Worm (Caenorhabditis elegans) whole organism, L3 larva: ENCODE measurements around the gene pis-1.

ENCODE experiments used
- ZK546.5 ChIP-seq: sonication (generic microtip); optimal IDR thresholded peaks from 2 replicates; lab custom pipeline; 2017; ENCODE audit warnings: missing biosample characterization, missing genetic modification characterization
- ceh-16 ChIP-seq: sonication (generic microtip); optimal IDR thresholded peaks from 2 replicates; lab custom pipeline; 2017; ENCODE audit warnings: missing biosample characterization, missing genetic modification characterization
- ceh-28 ChIP-seq: fragments of 150-350 bp; optimal IDR thresholded peaks from 2 replicates; lab custom pipeline; 2014; ENCODE audit warnings: missing biosample characterization, missing genetic modification reagents, missing genetic modification characterization
- ceh-82 ChIP-seq: fragments of 150-350 bp; optimal IDR thresholded peaks from 2 replicates; lab custom pipeline; 2014; ENCODE audit warnings: missing biosample characterization, missing genetic modification characterization
- daf-12 ChIP-seq: fragments of 150-350 bp; optimal IDR thresholded peaks from 2 replicates; lab custom pipeline; 2014; ENCODE audit warnings: missing biosample characterization, missing genetic modification reagents, missing genetic modification characterization
- egl-27 ChIP-seq: sonication (generic microtip); optimal IDR thresholded peaks from 4 replicates; lab custom pipeline; 2017; ENCODE audit warnings: missing biosample characterization, missing genetic modification reagents, missing genetic modification characterization
- egl-5 ChIP-seq: fragments of 150-350 bp; optimal IDR thresholded peaks from 2 replicates; lab custom pipeline; 2017; ENCODE audit warnings: missing biosample characterization, missing genetic modification reagents, missing genetic modification characterization, inconsistent platforms
- elt-2 ChIP-seq: sonication (generic microtip); optimal IDR thresholded peaks from 2 replicates; lab custom pipeline; 2016; ENCODE audit warnings: missing genetic modification reagents, mild to moderate bottlenecking, missing genetic modification characterization, missing compliant biosample characterization
- elt-3 ChIP-seq, 3 experiments: fragments of 150-350 bp in 1 of 3; sonication (generic microtip) in 2 of 3; optimal IDR thresholded peaks; 2 replicates in 2 of 3; 4 replicates in 1 of 3; lab custom pipeline; 2014 to 2017; ENCODE audit warnings: missing biosample characterization in 3 of 3, missing genetic modification characterization in 3 of 3
- eor-1 ChIP-seq, 2 experiments: fragments of 150-350 bp; optimal IDR thresholded peaks; 2 replicates each; lab custom pipeline; 2014 to 2018; ENCODE audit warnings: missing biosample characterization in 2 of 2, missing genetic modification characterization in 2 of 2
- fkh-10 ChIP-seq: sonication (generic microtip); optimal IDR thresholded peaks from 2 replicates; lab custom pipeline; 2017; ENCODE audit warnings: missing biosample characterization, missing genetic modification reagents, missing genetic modification characterization
- fkh-2 ChIP-seq: fragments of 150-350 bp; optimal IDR thresholded peaks from 2 replicates; lab custom pipeline; 2014; ENCODE audit warnings: missing biosample characterization, missing genetic modification reagents, missing genetic modification characterization
- fos-1 ChIP-seq: fragments of 150-350 bp; optimal IDR thresholded peaks from 2 replicates; lab custom pipeline; 2014; ENCODE audit warnings: missing biosample characterization, missing genetic modification characterization
- hmg-11 ChIP-seq: sonication (generic microtip); optimal IDR thresholded peaks from 2 replicates; lab custom pipeline; 2016; ENCODE audit warnings: missing genetic modification characterization, missing compliant biosample characterization
- jun-1 ChIP-seq: fragments of 150-350 bp; optimal IDR thresholded peaks from 2 replicates; lab custom pipeline; 2014; ENCODE audit warnings: missing biosample characterization, missing genetic modification reagents, missing genetic modification characterization
- lin-15B ChIP-seq: fragments of 150-350 bp; optimal IDR thresholded peaks from 2 replicates; lab custom pipeline; 2014; ENCODE audit warnings: missing biosample characterization, missing genetic modification characterization
- lin-39 ChIP-seq: fragments of 150-350 bp; optimal IDR thresholded peaks from 2 replicates; lab custom pipeline; 2018; ENCODE audit warnings: missing biosample characterization, missing genetic modification reagents, missing genetic modification characterization
- lsy-12 ChIP-seq: sonication (generic microtip); optimal IDR thresholded peaks from 2 replicates; lab custom pipeline; 2016; ENCODE audit warnings: mild to moderate bottlenecking, missing genetic modification characterization, missing compliant biosample characterization
- mdl-1 ChIP-seq: fragments of 150-350 bp; optimal IDR thresholded peaks from 2 replicates; lab custom pipeline; 2014; ENCODE audit warnings: missing biosample characterization, missing genetic modification characterization
- nfya-1 ChIP-seq: sonication (generic microtip); optimal IDR thresholded peaks from 2 replicates; lab custom pipeline; 2017; ENCODE audit warnings: missing genetic modification characterization, mild to moderate bottlenecking, missing compliant biosample characterization, antibody characterized with exemption, moderate library complexity; ENCODE audit not compliant: insufficient read depth
- nhr-11 ChIP-seq: fragments of 150-350 bp; optimal IDR thresholded peaks from 2 replicates; lab custom pipeline; 2014; ENCODE audit warnings: missing biosample characterization, missing genetic modification characterization
- nhr-12 ChIP-seq: fragments of 150-350 bp; optimal IDR thresholded peaks from 2 replicates; lab custom pipeline; 2014; ENCODE audit warnings: missing biosample characterization, missing genetic modification characterization
- nhr-23 ChIP-seq: fragments of 150-350 bp; optimal IDR thresholded peaks from 2 replicates; lab custom pipeline; 2014; ENCODE audit warnings: missing biosample characterization, missing genetic modification reagents, missing genetic modification characterization
- nhr-237 ChIP-seq: fragments of 150-350 bp; optimal IDR thresholded peaks from 2 replicates; lab custom pipeline; 2014; ENCODE audit warnings: missing biosample characterization, missing genetic modification characterization
- nhr-25 ChIP-seq: sonication (generic microtip); optimal IDR thresholded peaks from 2 replicates; lab custom pipeline; 2017; ENCODE audit warnings: missing biosample characterization, missing genetic modification characterization
- nhr-28 ChIP-seq: fragments of 150-350 bp; optimal IDR thresholded peaks from 2 replicates; lab custom pipeline; 2014; ENCODE audit warnings: missing biosample characterization, missing genetic modification characterization
- nhr-43 ChIP-seq: sonication (generic microtip); optimal IDR thresholded peaks from 2 replicates; lab custom pipeline; 2016; ENCODE audit warnings: mild to moderate bottlenecking, missing genetic modification characterization, missing compliant biosample characterization; ENCODE audit not compliant: poor library complexity, severe bottlenecking
- nhr-67 ChIP-seq: fragments of 150-350 bp; optimal IDR thresholded peaks from 2 replicates; lab custom pipeline; 2014; ENCODE audit warnings: missing biosample characterization, missing genetic modification characterization
- nhr-77 ChIP-seq: fragments of 150-350 bp; optimal IDR thresholded peaks from 2 replicates; lab custom pipeline; 2014; ENCODE audit warnings: missing biosample characterization, missing genetic modification characterization
- pha-4 ChIP-seq: fragments of 150-350 bp; optimal IDR thresholded peaks from 2 replicates; lab custom pipeline; 2014; ENCODE audit warnings: missing biosample characterization, missing genetic modification reagents, missing genetic modification characterization
- pqm-1 ChIP-seq: fragments of 150-350 bp; optimal IDR thresholded peaks from 2 replicates; lab custom pipeline; 2017; ENCODE audit warnings: missing biosample characterization, missing genetic modification characterization, inconsistent platforms
- sea-2 ChIP-seq: fragments of 150-350 bp; sonication (generic microtip); optimal IDR thresholded peaks from 4 replicates; lab custom pipeline; 2014; ENCODE audit warnings: missing biosample characterization, missing genetic modification reagents, missing genetic modification characterization
- skn-1 ChIP-seq: fragments of 150-350 bp; optimal IDR thresholded peaks from 2 replicates; lab custom pipeline; 2014; ENCODE audit warnings: missing biosample characterization, missing genetic modification characterization
- snpc-4 ChIP-seq: fragments of 150-350 bp; optimal IDR thresholded peaks from 2 replicates; lab custom pipeline; 2014; ENCODE audit warnings: missing biosample characterization, missing genetic modification characterization
- tbx-2 ChIP-seq: sonication (generic microtip); optimal IDR thresholded peaks from 2 replicates; lab custom pipeline; 2016; ENCODE audit warnings: mild to moderate bottlenecking, missing genetic modification characterization, missing compliant biosample characterization
- unc-39 ChIP-seq: sonication (generic microtip); optimal IDR thresholded peaks from 4 replicates; lab custom pipeline; 2017; ENCODE audit warnings: missing biosample characterization, missing genetic modification characterization
- ztf-11 ChIP-seq: fragments of 150-350 bp; optimal IDR thresholded peaks from 2 replicates; lab custom pipeline; 2014; ENCODE audit warnings: missing biosample characterization, missing genetic modification characterization
- ztf-4 ChIP-seq: fragments of 150-350 bp; optimal IDR thresholded peaks from 2 replicates; lab custom pipeline; 2014; ENCODE audit warnings: missing biosample characterization, missing genetic modification characterization

pis-1 gene

DNA sequence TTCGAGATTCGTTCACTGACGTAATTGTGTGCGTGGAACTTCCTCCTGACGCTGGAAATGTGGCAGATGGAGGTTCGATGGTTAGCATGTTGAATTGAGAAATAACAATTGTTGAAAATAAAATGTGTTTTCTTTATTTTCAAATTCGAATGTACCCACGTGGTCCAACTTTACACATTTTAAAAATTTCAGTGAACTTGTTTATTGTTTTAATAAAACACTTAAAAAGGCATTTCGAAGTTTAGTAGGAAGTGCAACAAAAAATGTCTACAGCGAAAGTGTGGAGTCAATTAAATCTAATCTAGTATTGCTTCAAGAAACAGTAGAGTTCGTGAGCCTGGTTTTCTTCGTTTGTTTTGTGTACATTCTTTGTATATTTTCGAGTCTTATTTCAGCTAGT is 30.1 kb downstream of the pis-1 start, which contains the start of gene ssp-36:
ssp-36 (minus strand) TSS at position 101 of the 400 bp plus-strand sequence.
- TF ChIP-seq nhr-77 (tag; lab: Kevin White, UChicago) = no peak
- TF ChIP-seq fkh-10 (GFP tag; lab: Kevin White, UChicago) = no peak
- no peak for TF ChIP-seq hmg-11 (tag; lab: Kevin White, UChicago)
- no peak for TF ChIP-seq nhr-11
- no peak for TF ChIP-seq nfya-1 (tag; lab: Kevin White, UChicago)
- no peak for TF ChIP-seq mdl-1 (tag; lab: Kevin White, UChicago)
- TF ChIP-seq nhr-12 (tag; lab: Kevin White, UChicago) = no peak

DNA sequence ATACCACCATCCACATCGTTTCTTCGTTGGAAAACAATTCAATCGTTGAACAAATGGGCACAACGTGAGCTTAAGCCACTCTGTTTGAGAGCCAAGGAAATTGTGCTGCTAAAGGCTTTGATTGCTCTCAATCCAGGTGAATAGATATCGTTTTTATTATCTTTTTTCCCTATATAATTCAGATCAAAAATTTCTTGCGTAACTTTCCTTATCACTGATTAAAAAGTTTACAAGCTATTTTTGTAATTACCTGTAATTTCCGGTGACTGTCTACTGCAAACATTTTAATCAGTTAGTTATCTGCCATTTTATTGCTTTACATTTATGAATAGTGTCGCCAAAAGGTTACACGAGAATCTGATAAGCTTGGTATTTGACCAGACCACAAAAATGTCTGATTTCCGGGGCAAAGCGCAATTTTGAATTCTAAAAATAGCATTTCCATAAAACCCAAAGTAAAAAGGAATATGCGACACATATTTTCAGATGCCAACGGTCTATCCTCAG is 33.7 kb downstream of the pis-1 start:
- TF ChIP-seq skn-1 (tag; lab: Kevin White, UChicago) (no peak), daf-12 (no peak), elt-2 (tag; lab: Kevin White, UChicago) (peak; percentile 65), pqm-1 (tag; lab: Kevin White, UChicago) (peak; percentile 91), fos-1 (no peak), sea-2 (GFP tag; lab: Kevin White, UChicago) (no peak), jun-1 (peak; percentile 5)

DNA sequence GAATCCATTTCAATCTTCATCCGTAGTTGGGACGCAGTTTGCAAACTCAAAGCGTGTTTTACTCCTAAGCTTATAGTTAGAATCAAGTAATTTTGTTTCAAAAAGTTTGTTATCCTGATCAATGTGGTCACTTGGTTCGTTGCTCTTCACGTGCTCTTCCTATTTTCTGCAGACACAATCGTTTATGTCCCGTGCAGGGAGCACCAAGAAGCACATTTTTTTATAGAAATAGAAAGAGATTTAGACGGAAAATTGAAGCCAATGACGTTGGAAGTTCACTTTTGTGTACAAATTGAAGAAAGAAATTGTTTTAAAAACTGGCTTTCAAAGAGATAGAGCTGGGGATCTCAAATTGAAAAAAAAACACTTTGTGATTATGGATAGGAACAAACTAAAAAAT is 34.6 kb downstream of the pis-1 start:
- TF ChIP-seq nfya-1 (tag; lab: Kevin White, UChicago) (peak; percentile 20), eor-1 (tag; optimal IDR thresholded peaks at IDR 0.05; lab: Kevin White, UChicago) (no peak), fkh-2 (tag; lab: Kevin White, UChicago) (no peak), jun-1 (no peak), skn-1 (tag; lab: Kevin White, UChicago) (no peak), egl-27 (no peak), lin-39 (no peak), nhr-28 (no peak), sea-2 (GFP tag; lab: Kevin White, UChicago) (no peak), ceh-82 (tag; lab: Kevin White, UChicago) (no peak), pha-4 (tag; lab: Kevin White, UChicago) (peak; percentile 22), nhr-77 (tag; lab: Kevin White, UChicago) (no peak)

DNA sequence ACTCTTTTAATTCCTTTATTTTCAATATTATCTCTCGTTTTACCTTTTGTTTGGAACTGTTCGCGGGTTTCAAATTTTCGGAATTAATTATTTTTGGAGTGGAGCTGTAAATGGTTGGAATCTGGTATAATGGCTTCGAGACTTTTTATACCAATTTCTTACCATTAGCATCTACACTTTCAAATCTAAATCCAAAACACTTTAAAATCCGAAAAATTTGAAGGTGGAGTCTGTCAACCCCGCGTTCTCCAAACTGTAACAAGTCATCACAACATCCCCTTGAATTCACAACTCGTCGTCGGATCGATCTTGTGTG is 39.0 kb downstream of the pis-1 start, which contains the start of gene nhr-97:
nhr-97 (plus strand) TSS at position 217 of the 316 bp plus-strand sequence.
- no peak for TF ChIP-seq nhr-28
- TF ChIP-seq daf-12 = no peak
- TF ChIP-seq nhr-237 (tag; lab: Kevin White, UChicago) = no peak
- TF ChIP-seq ztf-11 (tag; lab: Kevin White, UChicago) = no peak
- no peak for TF ChIP-seq tbx-2 (tag; lab: Kevin White, UChicago)
- TF ChIP-seq nhr-25 (tag; lab: Kevin White, UChicago) = no peak
- no peak for TF ChIP-seq ZK546.5 (tag; lab: Kevin White, UChicago)
- no peak for TF ChIP-seq egl-5 (tag; lab: Kevin White, UChicago)
- no peak for TF ChIP-seq nhr-67 (tag; lab: Kevin White, UChicago)
- TF ChIP-seq unc-39 (tag; lab: Kevin White, UChicago) = no peak
- TF ChIP-seq elt-3 (tag; optimal IDR thresholded peaks at IDR 0.05; lab: Kevin White, UChicago) = no peak
- TF ChIP-seq snpc-4 (tag; lab: Kevin White, UChicago) = no peak
- TF ChIP-seq pha-4 (tag; lab: Kevin White, UChicago) = no peak
- no peak for TF ChIP-seq ceh-16 (tag; lab: Kevin White, UChicago)

DNA sequence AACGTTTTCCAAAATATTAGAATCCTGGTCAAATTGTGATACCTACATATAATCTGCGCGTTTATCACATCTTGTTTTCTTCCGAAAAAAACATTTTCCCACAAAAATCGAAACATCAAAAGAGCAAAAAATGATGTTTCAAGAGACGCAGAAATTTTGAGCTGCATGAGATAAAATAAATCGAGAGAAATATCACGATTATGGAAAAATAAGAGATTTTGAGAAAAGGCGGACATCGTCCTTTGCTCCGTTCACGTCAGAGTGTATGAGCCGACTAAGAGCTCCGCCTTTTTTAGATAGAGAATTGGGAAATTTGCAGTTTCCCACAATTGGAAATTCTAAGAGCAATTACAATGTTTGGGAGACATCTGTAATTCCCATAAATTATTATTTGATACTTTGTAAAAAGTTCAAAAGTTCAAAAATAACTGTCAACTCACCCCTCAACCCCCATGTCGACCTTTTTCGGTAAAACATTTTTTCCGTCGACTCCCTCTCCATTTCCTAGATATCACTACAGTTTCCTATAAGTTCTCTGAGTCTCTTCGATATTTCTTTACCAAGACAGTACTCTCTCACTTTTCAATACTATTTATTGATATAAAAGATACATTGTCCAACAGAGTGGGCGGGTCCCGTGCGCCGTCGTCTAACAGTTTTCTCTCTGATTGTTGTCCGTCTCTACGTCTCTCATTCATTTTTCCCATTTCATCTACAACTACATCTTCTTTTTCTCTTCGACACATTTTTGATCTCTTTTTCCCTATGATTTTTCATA is 39.6 kb downstream of the pis-1 start:
- TF ChIP-seq elt-2 (tag; lab: Kevin White, UChicago) = peak; percentile 65
- no peak for TF ChIP-seq ceh-82 (tag; lab: Kevin White, UChicago)
- TF ChIP-seq lin-15B = peak; percentile 0
- TF ChIP-seq lsy-12 = no peak
- peak; percentile 44 for TF ChIP-seq jun-1
- TF ChIP-seq ztf-4 (tag; lab: Kevin White, UChicago) = no peak
- peak; percentile 82 for TF ChIP-seq nhr-23
- TF ChIP-seq pha-4 (tag; lab: Kevin White, UChicago) = peak; percentile 71
- peak; percentile 43 for TF ChIP-seq nhr-43 (tag; lab: Kevin White, UChicago)
- TF ChIP-seq nhr-25 (tag; lab: Kevin White, UChicago) = peak; percentile 49
- peak; percentile 25 for TF ChIP-seq pqm-1 (tag; lab: Kevin White, UChicago)
- TF ChIP-seq ceh-28 (tag; lab: Kevin White, UChicago) = peak; percentile 31
- peak; percentile 2 for TF ChIP-seq nfya-1 (tag; lab: Kevin White, UChicago)
